Worm (Caenorhabditis elegans) whole organism, L4 larva: ENCODE measurements around the gene F14E5.2.
A peak's percentile ranks its signal among the peaks of the same experiment; 100 is the strongest.

ENCODE experiments used
- F37D6.2 ChIP-seq: sonication (generic microtip); optimal IDR thresholded peaks from 2 replicates; lab custom pipeline; 2016; ENCODE audit warnings: mild to moderate bottlenecking, missing genetic modification characterization, missing compliant biosample characterization
- F49E8.2 ChIP-seq: sonication (generic microtip); optimal IDR thresholded peaks from 2 replicates; lab custom pipeline; 2016; ENCODE audit warnings: missing compliant biosample characterization, mild to moderate bottlenecking, missing genetic modification characterization, borderline replicate concordance
- R02D3.7 ChIP-seq: fragments of 150-350 bp; sonication (generic microtip); optimal IDR thresholded peaks from 3 replicates; lab custom pipeline; 2014; ENCODE audit warnings: missing biosample characterization, missing genetic modification characterization
- T20F7.1 ChIP-seq: fragments of 200-800 bp; sonication (Bioruptor generic); optimal IDR thresholded peaks from 2 replicates; lab custom pipeline; 2018; ENCODE audit warnings: mild to moderate bottlenecking, missing genetic modification characterization, missing compliant biosample characterization
- T26A8.4 ChIP-seq: fragments of 200-800 bp; sonication (Bioruptor generic); IDR thresholded peaks from 2 replicates; pipeline ENCODE4 v1.3.6; 2022; ENCODE audit warnings: missing genetic modification characterization, missing compliant biosample characterization
- Y48G9A.11 ChIP-seq: fragments of 200-800 bp; sonication (Bioruptor generic); IDR thresholded peaks from 2 replicates; pipeline ENCODE4 v1.3.6; 2022; ENCODE audit warnings: missing genetic modification reagents, missing genetic modification characterization, missing compliant biosample characterization
- Y5F2A.4 ChIP-seq: fragments of 200-800 bp; sonication (Bioruptor generic); optimal IDR thresholded peaks from 2 replicates; lab custom pipeline; 2018; ENCODE audit warnings: mild to moderate bottlenecking, missing genetic modification characterization, missing compliant biosample characterization
- Y75B8A.6 ChIP-seq: fragments of 200-800 bp; sonication (Bioruptor generic); IDR thresholded peaks from 2 replicates; pipeline ENCODE4 v1.3.6; 2022; ENCODE audit warnings: missing genetic modification reagents, missing genetic modification characterization, missing compliant biosample characterization
- ZK337.2 ChIP-seq: fragments of 200-800 bp; sonication (Bioruptor generic); IDR thresholded peaks from 2 replicates; pipeline ENCODE4 v1.3.6; 2022; ENCODE audit warnings: missing genetic modification reagents, missing genetic modification characterization, missing compliant biosample characterization
- aha-1 ChIP-seq: fragments of 150-350 bp; peaks from one replicate; lab custom pipeline; 2014; ENCODE audit warnings: missing biosample characterization, missing genetic modification characterization
- aly-2 ChIP-seq: sonication (generic microtip); optimal IDR thresholded peaks from 2 replicates; lab custom pipeline; 2018; ENCODE audit warnings: missing biosample characterization, missing genetic modification characterization
- ama-1 ChIP-seq: fragments of 150-350 bp; optimal IDR thresholded peaks from 2 replicates; lab custom pipeline; 2014; ENCODE audit warnings: inconsistent platforms, mixed read lengths
- arid-1 ChIP-seq: fragments of 200-800 bp; sonication (Bioruptor generic); conservative IDR thresholded peaks from 2 replicates; pipeline ENCODE4 v1.3.6; 2022; ENCODE audit warnings: missing genetic modification reagents, missing genetic modification characterization, missing compliant biosample characterization
- attf-4 ChIP-seq: sonication (generic microtip); optimal IDR thresholded peaks from 3 replicates; lab custom pipeline; 2017; ENCODE audit warnings: missing biosample characterization, missing genetic modification characterization
- ceh-28 ChIP-seq: fragments of 150-350 bp; optimal IDR thresholded peaks from 2 replicates; lab custom pipeline; 2014; ENCODE audit warnings: missing biosample characterization, missing genetic modification reagents, missing genetic modification characterization
- ceh-62 ChIP-seq: sonication (generic microtip); optimal IDR thresholded peaks from 2 replicates; lab custom pipeline; 2017; ENCODE audit warnings: missing biosample characterization, missing genetic modification characterization
- ces-1 ChIP-seq: fragments of 150-350 bp; sonication (generic microtip); optimal IDR thresholded peaks from 4 replicates; lab custom pipeline; 2014; ENCODE audit warnings: missing biosample characterization, missing genetic modification reagents, missing genetic modification characterization
- cey-2 ChIP-seq: sonication (generic microtip); optimal IDR thresholded peaks from 3 replicates; lab custom pipeline; 2017; ENCODE audit warnings: missing genetic modification characterization, mild to moderate bottlenecking, missing compliant biosample characterization, antibody characterized with exemption, borderline replicate concordance; ENCODE audit not compliant: insufficient read depth
- daf-12 ChIP-seq: fragments of 150-350 bp; optimal IDR thresholded peaks from 2 replicates; lab custom pipeline; 2014; ENCODE audit warnings: missing biosample characterization, missing genetic modification reagents, missing genetic modification characterization
- daf-8 ChIP-seq: fragments of 200-800 bp; sonication (Bioruptor generic); IDR thresholded peaks from 2 replicates; pipeline ENCODE4 v1.3.6; 2022; ENCODE audit warnings: missing genetic modification characterization, missing compliant biosample characterization
- dmd-8 ChIP-seq: fragments of 200-800 bp; sonication (Bioruptor generic); IDR thresholded peaks from 2 replicates; pipeline ENCODE4 v1.3.6; 2022; ENCODE audit warnings: missing genetic modification characterization, missing compliant biosample characterization
- dpl-1 ChIP-seq: fragments of 150-350 bp; optimal IDR thresholded peaks from 2 replicates; lab custom pipeline; 2014; ENCODE audit warnings: missing biosample characterization, missing genetic modification reagents, missing genetic modification characterization
- dve-1 ChIP-seq: sonication (generic microtip); optimal IDR thresholded peaks from 2 replicates; lab custom pipeline; 2017; ENCODE audit warnings: antibody characterized with exemption, mild to moderate bottlenecking, missing genetic modification characterization, missing compliant biosample characterization; ENCODE audit not compliant: insufficient read depth
- egl-43 ChIP-seq: fragments of 200-800 bp; sonication (Bioruptor generic); IDR thresholded peaks from 2 replicates; pipeline ENCODE4 v1.3.6; 2022; ENCODE audit warnings: missing genetic modification reagents, missing genetic modification characterization, missing compliant biosample characterization
- fkh-10 ChIP-seq: fragments of 150-350 bp; optimal IDR thresholded peaks from 2 replicates; lab custom pipeline; 2014; ENCODE audit warnings: missing biosample characterization, missing genetic modification reagents, missing genetic modification characterization
- gei-8 ChIP-seq: fragments of 200-800 bp; sonication (Bioruptor generic); optimal IDR thresholded peaks from 2 replicates; lab custom pipeline; 2018; ENCODE audit warnings: mild to moderate bottlenecking, missing genetic modification characterization, missing compliant biosample characterization
- hif-1 ChIP-seq, 2 experiments: sonication (generic microtip); optimal IDR thresholded peaks; 2 replicates each; lab custom pipeline; 2016 to 2017; ENCODE audit warnings: missing compliant biosample characterization in 2 of 2, missing genetic modification characterization in 2 of 2, missing genetic modification reagents in 2 of 2, missing genotype in 2 of 2, mild to moderate bottlenecking in 1 of 2
- hlh-11 ChIP-seq: fragments of 200-800 bp; sonication (Bioruptor generic); optimal IDR thresholded peaks from 2 replicates; lab custom pipeline; 2018; ENCODE audit warnings: mild to moderate bottlenecking, missing genetic modification characterization, missing compliant biosample characterization
- hlh-30 ChIP-seq: sonication (generic microtip); optimal IDR thresholded peaks from 2 replicates; lab custom pipeline; 2017; ENCODE audit warnings: antibody characterized with exemption, mild to moderate bottlenecking, missing genetic modification characterization, missing compliant biosample characterization; ENCODE audit not compliant: insufficient read depth
- hmg-1.1 ChIP-seq: fragments of 200-800 bp; sonication (Bioruptor generic); IDR thresholded peaks from 2 replicates; pipeline ENCODE4 v1.3.6; 2022; ENCODE audit warnings: missing genetic modification reagents, missing genetic modification characterization, missing compliant biosample characterization
- jun-1 ChIP-seq: fragments of 150-350 bp; optimal IDR thresholded peaks from 2 replicates; lab custom pipeline; 2014; ENCODE audit warnings: missing biosample characterization, missing genetic modification reagents, missing genetic modification characterization
- lin-1 ChIP-seq: fragments of 200-800 bp; sonication (Bioruptor generic); IDR thresholded peaks from 2 replicates; pipeline ENCODE4 v1.3.6; 2022; ENCODE audit warnings: missing genetic modification reagents, missing genetic modification characterization, missing compliant biosample characterization
- lin-39 ChIP-seq: fragments of 150-350 bp; optimal IDR thresholded peaks from 2 replicates; lab custom pipeline; 2014; ENCODE audit warnings: missing biosample characterization, missing genetic modification reagents, missing genetic modification characterization
- lsy-2 ChIP-seq, 2 experiments: fragments of 150-350 bp in 1 of 2; sonication (generic microtip) in 1 of 2; optimal IDR thresholded peaks; 2 replicates each; lab custom pipeline; 2014 to 2017; ENCODE audit warnings: missing biosample characterization in 2 of 2, missing genetic modification characterization in 2 of 2
- madf-9 ChIP-seq: fragments of 200-800 bp; sonication (Bioruptor generic); conservative IDR thresholded peaks from 2 replicates; pipeline ENCODE4 v1.3.6; 2022; ENCODE audit warnings: missing genetic modification reagents, missing genetic modification characterization, missing compliant biosample characterization
- mdl-1 ChIP-seq, 2 experiments: fragments of 150-350 bp in 1 of 2; sonication (generic microtip) in 1 of 2; optimal IDR thresholded peaks; 2 replicates each; lab custom pipeline; 2014 to 2017; ENCODE audit warnings: missing biosample characterization in 2 of 2, missing genetic modification characterization in 2 of 2
- mep-1 ChIP-seq: fragments of 150-350 bp; sonication (generic microtip); optimal IDR thresholded peaks from 3 replicates; lab custom pipeline; 2014; ENCODE audit warnings: missing biosample characterization, missing genetic modification characterization
- mes-2 ChIP-seq: sonication (generic microtip); optimal IDR thresholded peaks from 2 replicates; lab custom pipeline; 2016; ENCODE audit warnings: missing genotype, mild to moderate bottlenecking, missing genetic modification characterization, missing compliant biosample characterization; ENCODE audit not compliant: poor library complexity, severe bottlenecking
- nhr-10 ChIP-seq: fragments of 150-350 bp; optimal IDR thresholded peaks from 2 replicates; lab custom pipeline; 2014; ENCODE audit warnings: missing biosample characterization, missing genetic modification characterization
- nhr-102 ChIP-seq: sonication (generic microtip); optimal IDR thresholded peaks from 2 replicates; lab custom pipeline; 2016; ENCODE audit warnings: mild to moderate bottlenecking, missing genetic modification characterization, moderate library complexity, missing compliant biosample characterization
- nhr-11 ChIP-seq: fragments of 150-350 bp; optimal IDR thresholded peaks from 2 replicates; lab custom pipeline; 2014; ENCODE audit warnings: missing biosample characterization, missing genetic modification characterization
- nhr-111 ChIP-seq: fragments of 200-800 bp; sonication (Bioruptor generic); optimal IDR thresholded peaks from 2 replicates; lab custom pipeline; 2018; ENCODE audit warnings: mild to moderate bottlenecking, missing genetic modification characterization, missing compliant biosample characterization
- nhr-25 ChIP-seq: sonication (generic microtip); optimal IDR thresholded peaks from 2 replicates; lab custom pipeline; 2017; ENCODE audit warnings: missing genetic modification characterization, mild to moderate bottlenecking, missing compliant biosample characterization, antibody characterized with exemption, moderate library complexity, borderline replicate concordance; ENCODE audit not compliant: insufficient read depth
- nhr-42 ChIP-seq: fragments of 200-800 bp; sonication (Bioruptor generic); IDR thresholded peaks from 2 replicates; pipeline ENCODE4 v1.3.6; 2022; ENCODE audit warnings: missing genetic modification characterization, missing compliant biosample characterization
- nhr-77 ChIP-seq: fragments of 150-350 bp; optimal IDR thresholded peaks from 2 replicates; lab custom pipeline; 2014; ENCODE audit warnings: missing biosample characterization, missing genetic modification characterization
- pqm-1 ChIP-seq: sonication (generic microtip); optimal IDR thresholded peaks from 2 replicates; lab custom pipeline; 2017; ENCODE audit warnings: missing biosample characterization, missing genetic modification characterization
- set-16 ChIP-seq: fragments of 200-800 bp; sonication (Bioruptor generic); IDR thresholded peaks from 2 replicates; pipeline ENCODE4 v1.3.6; 2022; ENCODE audit warnings: missing genetic modification reagents, missing genetic modification characterization, missing compliant biosample characterization
- spr-1 ChIP-seq: sonication (generic microtip); optimal IDR thresholded peaks from 2 replicates; lab custom pipeline; 2016; ENCODE audit warnings: mild to moderate bottlenecking, missing genetic modification characterization, missing compliant biosample characterization
- spr-3 ChIP-seq: fragments of 200-800 bp; sonication (Bioruptor generic); optimal IDR thresholded peaks from 2 replicates; lab custom pipeline; 2018; ENCODE audit warnings: mild to moderate bottlenecking, missing genetic modification characterization, missing compliant biosample characterization
- vab-7 ChIP-seq: fragments of 200-800 bp; sonication (Bioruptor generic); IDR thresholded peaks from 2 replicates; pipeline ENCODE4 v1.3.6; 2022; ENCODE audit warnings: missing genetic modification reagents, missing genetic modification characterization, missing compliant biosample characterization
- zag-1 ChIP-seq: fragments of 150-350 bp; optimal IDR thresholded peaks from 2 replicates; lab custom pipeline; 2014; ENCODE audit warnings: missing biosample characterization, missing genetic modification characterization
- ztf-11 ChIP-seq: fragments of 150-350 bp; optimal IDR thresholded peaks from 2 replicates; lab custom pipeline; 2014; ENCODE audit warnings: missing biosample characterization, missing genetic modification characterization

Gene F14E5.2

DNA sequence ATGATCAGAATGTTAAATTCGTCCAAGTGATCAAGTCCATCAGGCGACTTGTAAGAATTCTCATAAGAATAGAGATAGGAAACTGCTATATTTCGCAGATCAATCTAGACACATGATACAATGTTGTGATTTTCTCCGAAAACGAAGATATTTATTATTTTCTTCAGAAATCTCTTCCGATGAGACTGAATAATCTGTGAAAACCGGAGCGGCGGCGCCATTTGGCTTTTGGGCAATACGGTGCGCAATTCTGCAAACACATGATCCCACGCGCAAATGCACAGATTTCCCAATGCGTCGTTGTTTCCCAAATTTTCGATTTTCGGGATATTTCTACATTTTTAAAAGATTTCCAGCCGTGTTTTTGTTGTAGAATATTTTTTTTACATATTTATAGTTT lies 13.5 kb upstream of the F14E5.2 start (continued):
- no peak for TF ChIP-seq spr-3
- TF ChIP-seq zag-1: no peak
- no peak for TF ChIP-seq arid-1 (GFP tag; lab: Robert Waterston, UW)
- TF ChIP-seq T20F7.1 (GFP tag; lab: Kevin White, UChicago): no peak
- peak in 1 of 2 experiments; percentile 91 for TF ChIP-seq lsy-2 (tag; optimal IDR thresholded peaks at IDR 0.05; lab: Kevin White, UChicago)
- no peak for TF ChIP-seq nhr-111
- TF ChIP-seq aly-2 (tag; lab: Kevin White, UChicago): no peak
- peak; percentile 26 for TF ChIP-seq hlh-11 (tag; lab: Kevin White, UChicago)
- TF ChIP-seq madf-9: no peak
- TF ChIP-seq nhr-42 (GFP tag; lab: Robert Waterston, UW): no peak
- TF ChIP-seq fkh-10 (GFP tag; lab: Kevin White, UChicago): no peak
- no peak for TF ChIP-seq nhr-25 (tag; lab: Kevin White, UChicago)
- TF ChIP-seq Y48G9A.11 (GFP tag; lab: Robert Waterston, UW): peak; percentile 6; the same call in 1 of the 2 replicates
- TF ChIP-seq egl-43 (GFP tag; lab: Robert Waterston, UW): no peak
- TF ChIP-seq mep-1 (tag; lab: Kevin White, UChicago): peak; percentile 48
- TF ChIP-seq nhr-11 (tag; lab: Kevin White, UChicago): no peak
- no peak for TF ChIP-seq pqm-1 (tag; lab: Kevin White, UChicago)
- peak; percentile 48 for TF ChIP-seq hlh-30 (tag; lab: Kevin White, UChicago)
- TF ChIP-seq lin-1 (GFP tag; lab: Robert Waterston, UW): no peak
- no peak for TF ChIP-seq set-16 (GFP tag; lab: Robert Waterston, UW)
- TF ChIP-seq nhr-77 (tag; lab: Kevin White, UChicago): no peak
- no peak for TF ChIP-seq F37D6.2 (tag; lab: Kevin White, UChicago)
- peak; percentile 23; the same call in 1 of the 2 replicates for TF ChIP-seq T26A8.4 (GFP tag; lab: Robert Waterston, UW)
- TF ChIP-seq spr-1: no peak
- TF ChIP-seq hif-1 (tag; optimal IDR thresholded peaks at IDR 0.05; lab: Kevin White, UChicago): peak in 1 of 2 experiments; percentile 5
- no peak for TF ChIP-seq cey-2
- no peak for TF ChIP-seq lin-39 (tag; lab: Kevin White, UChicago)
- TF ChIP-seq ceh-28 (tag; lab: Kevin White, UChicago): no peak
- peak; percentile 57 for TF ChIP-seq dpl-1
- TF ChIP-seq Y5F2A.4: no peak
- TF ChIP-seq ces-1 (GFP tag; lab: Kevin White, UChicago): no peak
- TF ChIP-seq mdl-1 (tag; optimal IDR thresholded peaks at IDR 0.05; lab: Kevin White, UChicago): no peak
- peak; percentile 69 for TF ChIP-seq mes-2 (tag; lab: Kevin White, UChicago)
- no peak for TF ChIP-seq dmd-8
- no peak for TF ChIP-seq attf-4
- no peak for TF ChIP-seq ZK337.2 (GFP tag; lab: Robert Waterston, UW)
- TF ChIP-seq daf-8 (GFP tag; lab: Robert Waterston, UW): no peak
- no peak for TF ChIP-seq gei-8
- peak; percentile 46 for TF ChIP-seq dve-1 (tag; lab: Kevin White, UChicago)
- TF ChIP-seq daf-12 (tag; lab: Kevin White, UChicago): no peak
- TF ChIP-seq aha-1 (tag; lab: Kevin White, UChicago): no peak
- TF ChIP-seq vab-7 (GFP tag; lab: Robert Waterston, UW): no peak
- no peak for TF ChIP-seq nhr-10 (tag; lab: Kevin White, UChicago)
- TF ChIP-seq ztf-11 (tag; lab: Kevin White, UChicago): no peak
- TF ChIP-seq hmg-1.1: peak; percentile 48
- TF ChIP-seq ama-1 (lab: Kevin White, UChicago): no peak
- TF ChIP-seq R02D3.7 (tag; lab: Kevin White, UChicago): no peak
- TF ChIP-seq jun-1 (tag; lab: Kevin White, UChicago): no peak
- TF ChIP-seq ceh-62 (tag; lab: Kevin White, UChicago): no peak
- no peak for TF ChIP-seq Y75B8A.6 (GFP tag; lab: Robert Waterston, UW)
- no peak for TF ChIP-seq nhr-102 (tag; lab: Kevin White, UChicago)
- TF ChIP-seq F49E8.2 (tag; lab: Kevin White, UChicago): no peak
